ENCODE assay signal across 6 fruit fly cellular contexts in genomic region chr3R:26536747-26537221, dm6.
TF ChIP-seq lines count a peak whose summit lies in the region.

No protein-coding gene starts in this region.

- TF ChIP-seq CTCF in whole organism, embryonic (GFP tag; optimal IDR thresholded peaks at IDR 0.05; lab: Kevin White, UChicago), result no peak

TF ChIP-seq in whole organism, 6 proteins besides CTCF, POLR2A, EP300 and RAD21:
- TF ChIP-seq Dll (optimal IDR thresholded peaks at IDR 0.05; lab: Kevin White, UChicago) (peak; percentile 76), EcR (GFP tag; optimal IDR thresholded peaks at IDR 0.05; lab: Kevin White, UChicago) (no peak)

TF ChIP-seq in whole organism, adult, 20 proteins besides CTCF, POLR2A, EP300 and RAD21:
- TF ChIP-seq tj (GFP tag; optimal IDR thresholded peaks at IDR 0.05; lab: Kevin White, UChicago) (peak; percentile 22), Clk (GFP tag; optimal IDR thresholded peaks at IDR 0.05; lab: Kevin White, UChicago) (peak; percentile 11), CG11617 (GFP tag; optimal IDR thresholded peaks at IDR 0.05; lab: Kevin White, UChicago) (peak; percentile 33), Mnt (GFP tag; optimal IDR thresholded peaks at IDR 0.05; lab: Kevin White, UChicago) (no peak)
TF ChIP-seq in whole organism, adult: peak in this region for 3.

TF ChIP-seq in whole organism, embryonic, 481 proteins besides CTCF, POLR2A, EP300 and RAD21 (continues in another document):
- TF ChIP-seq esg (GFP tag; conservative IDR thresholded peaks at IDR 0.05; lab: Robert Waterston, UW), result no peak
- no peak for TF ChIP-seq oc (tag; optimal IDR thresholded peaks at IDR 0.05; lab: Kevin White, UChicago)
- peak; percentile 8 for TF ChIP-seq chn (GFP tag; optimal IDR thresholded peaks at IDR 0.05; lab: Kevin White, UChicago)
- no peak for TF ChIP-seq Dbx (GFP tag; IDR thresholded peaks at IDR 0.05; lab: Robert Waterston, UW)
- TF ChIP-seq CG18262 (tag; optimal IDR thresholded peaks at IDR 0.05; lab: Kevin White, UChicago), result peak; percentile 21
- no peak for TF ChIP-seq CG10654 (GFP tag; optimal IDR thresholded peaks at IDR 0.05; lab: Kevin White, UChicago)
- TF ChIP-seq CG13424 (tag; optimal IDR thresholded peaks at IDR 0.05; lab: Kevin White, UChicago), result no peak
- TF ChIP-seq CG7271 (tag; optimal IDR thresholded peaks at IDR 0.05; lab: Kevin White, UChicago), result no peak
- TF ChIP-seq CG17361 (GFP tag; IDR thresholded peaks at IDR 0.05; lab: Robert Waterston, UW), result peak; percentile 22; the same call in 1 of the 3 replicates
- TF ChIP-seq ranshi (GFP tag; IDR thresholded peaks at IDR 0.05; lab: Robert Waterston, UW), result no peak
- peak; percentile 30 for TF ChIP-seq Camta (GFP tag; optimal IDR thresholded peaks at IDR 0.05; lab: Kevin White, UChicago)
- no peak for TF ChIP-seq slp2 (GFP tag; optimal IDR thresholded peaks at IDR 0.05; lab: Kevin White, UChicago)
- TF ChIP-seq Bdp1 (GFP tag; optimal IDR thresholded peaks at IDR 0.05; lab: Kevin White, UChicago), result no peak
- TF ChIP-seq dimm (GFP tag; IDR thresholded peaks at IDR 0.05; lab: Robert Waterston, UW), result no peak
- no peak for TF ChIP-seq CG11247 (GFP tag; IDR thresholded peaks at IDR 0.05; lab: Robert Waterston, UW)
- no peak for TF ChIP-seq CG9797 (GFP tag; optimal IDR thresholded peaks at IDR 0.05; lab: Kevin White, UChicago)
- TF ChIP-seq Fer2 (tag; optimal IDR thresholded peaks at IDR 0.05; lab: Kevin White, UChicago), result no peak
- peak; percentile 8 for TF ChIP-seq CG33213 (GFP tag; optimal IDR thresholded peaks at IDR 0.05; lab: Kevin White, UChicago)
- no peak for TF ChIP-seq CG1529 (GFP tag; optimal IDR thresholded peaks at IDR 0.05; lab: Kevin White, UChicago)
- no peak for TF ChIP-seq Hmx (GFP tag; optimal IDR thresholded peaks at IDR 0.05; lab: Kevin White, UChicago)
- no peak for TF ChIP-seq Mad (GFP tag; optimal IDR thresholded peaks at IDR 0.05; lab: Kevin White, UChicago)
- peak; percentile 1 for TF ChIP-seq CG1792 (GFP tag; optimal IDR thresholded peaks at IDR 0.05; lab: Kevin White, UChicago)

TF ChIP-seq in whole organism, prepupa, 60 proteins besides CTCF, POLR2A, EP300 and RAD21 (continues in another document):
- TF ChIP-seq Sox15 (GFP tag; optimal IDR thresholded peaks at IDR 0.05; lab: Kevin White, UChicago) (peak; percentile 59), CG4318 (GFP tag; optimal IDR thresholded peaks at IDR 0.05; lab: Kevin White, UChicago) (peak; percentile 25), Ets21C (GFP tag; optimal IDR thresholded peaks at IDR 0.05; lab: Kevin White, UChicago) (peak; percentile 45), CG3032 (tag; optimal IDR thresholded peaks at IDR 0.05; lab: Kevin White, UChicago) (peak; percentile 52), CG7368 (GFP tag; optimal IDR thresholded peaks at IDR 0.05; lab: Kevin White, UChicago) (peak; percentile 47), salr (GFP tag; optimal IDR thresholded peaks at IDR 0.05; lab: Kevin White, UChicago) (peak; percentile 7 to 36), CG6276 (GFP tag; optimal IDR thresholded peaks at IDR 0.05; lab: Kevin White, UChicago) (peak; percentile 39), CG8319 (GFP tag; optimal IDR thresholded peaks at IDR 0.05; lab: Kevin White, UChicago) (peak; percentile 48), OdsH (GFP tag; optimal IDR thresholded peaks at IDR 0.05; lab: Kevin White, UChicago) (peak; percentile 62), CG31627 (GFP tag; optimal IDR thresholded peaks at IDR 0.05; lab: Kevin White, UChicago) (peak; percentile 82), dsx (GFP tag; optimal IDR thresholded peaks at IDR 0.05; lab: Kevin White, UChicago; ENCODE audit: poor library complexity, severe bottlenecking) (peak; percentile 28), esn (GFP tag; optimal IDR thresholded peaks at IDR 0.05; lab: Kevin White, UChicago) (peak; percentile 78), CG16779 (tag; optimal IDR thresholded peaks at IDR 0.05; lab: Kevin White, UChicago) (peak; percentile 37), CG15336 (GFP tag; IDR thresholded peaks at IDR 0.05; lab: Robert Waterston, UW) (peak; percentile 70), CG6854 (GFP tag; optimal IDR thresholded peaks at IDR 0.05; lab: Kevin White, UChicago) (no peak), CG10669 (GFP tag; optimal IDR thresholded peaks at IDR 0.05; lab: Kevin White, UChicago) (peak; percentile 59), topi (GFP tag; optimal IDR thresholded peaks at IDR 0.05; lab: Kevin White, UChicago) (peak; percentile 84), Gug (GFP tag; IDR thresholded peaks at IDR 0.05; lab: Robert Waterston, UW) (peak; percentile 38; the same call in 1 of the 2 replicates), CG10631 (GFP tag; optimal IDR thresholded peaks at IDR 0.05; lab: Kevin White, UChicago) (peak; percentile 57), ss (GFP tag; optimal IDR thresholded peaks at IDR 0.05; lab: Kevin White, UChicago) (peak in 1 of 2 experiments; percentile 45), acj6 (GFP tag; optimal IDR thresholded peaks at IDR 0.05; lab: Kevin White, UChicago) (peak; percentile 76)

TF ChIP-seq in whole organism, pupa, 21 proteins besides CTCF, POLR2A, EP300 and RAD21:
- TF ChIP-seq CG10348 (GFP tag; IDR thresholded peaks at IDR 0.05; lab: Robert Waterston, UW) (no peak), Ets98B (GFP tag; IDR thresholded peaks at IDR 0.05; lab: Robert Waterston, UW) (no peak), Snoo (tag; optimal IDR thresholded peaks at IDR 0.05; lab: Kevin White, UChicago) (peak; percentile 63), CG8159 (tag; optimal IDR thresholded peaks at IDR 0.05; lab: Kevin White, UChicago) (peak; percentile 58), CG9948 (tag; optimal IDR thresholded peaks at IDR 0.05; lab: Kevin White, UChicago) (peak; percentile 45), CG15710 (tag; optimal IDR thresholded peaks at IDR 0.05; lab: Kevin White, UChicago) (peak; percentile 38), gl (tag; optimal IDR thresholded peaks at IDR 0.05; lab: Kevin White, UChicago) (no peak), D1 (tag; optimal IDR thresholded peaks at IDR 0.05; lab: Kevin White, UChicago) (no peak), fd96Ca (GFP tag; IDR thresholded peaks at IDR 0.05; lab: Robert Waterston, UW) (peak; percentile 62; the same call in 1 of the 3 replicates), Pif1A (GFP tag; optimal IDR thresholded peaks at IDR 0.05; lab: Kevin White, UChicago) (peak; percentile 61), CG13204 (GFP tag; optimal IDR thresholded peaks at IDR 0.05; lab: Kevin White, UChicago) (no peak), CG8301 (tag; optimal IDR thresholded peaks at IDR 0.05; lab: Kevin White, UChicago) (peak; percentile 60), CG4496 (GFP tag; IDR thresholded peaks at IDR 0.05; lab: Robert Waterston, UW) (peak; percentile 45; the same call in 2 of the 3 replicates), CG14655 (GFP tag; optimal IDR thresholded peaks at IDR 0.05; lab: Kevin White, UChicago) (peak; percentile 73), EcR (GFP tag; optimal IDR thresholded peaks at IDR 0.05; lab: Kevin White, UChicago) (no peak), CG12605 (GFP tag; IDR thresholded peaks at IDR 0.05; lab: Robert Waterston, UW) (0 out of 2 replicates have a peak, but pooled peaks have one; percentile 24), CG17806 (tag; optimal IDR thresholded peaks at IDR 0.05; lab: Kevin White, UChicago) (peak; percentile 52), Pif1B (GFP tag; optimal IDR thresholded peaks at IDR 0.05; lab: Kevin White, UChicago) (peak; percentile 34), CG34367 (tag; optimal IDR thresholded peaks at IDR 0.05; lab: Kevin White, UChicago) (peak; percentile 40)

TF ChIP-seq in whole organism, wandering third instar larva, 38 proteins besides CTCF, POLR2A, EP300 and RAD21:
- TF ChIP-seq HLH106 (tag; optimal IDR thresholded peaks at IDR 0.05; lab: Kevin White, UChicago) (peak; percentile 59), Hnf4 (GFP tag; optimal IDR thresholded peaks at IDR 0.05; lab: Kevin White, UChicago) (peak; percentile 36), woc (GFP tag; optimal IDR thresholded peaks at IDR 0.05; lab: Kevin White, UChicago) (peak; percentile 10), Hr83 (GFP tag; optimal IDR thresholded peaks at IDR 0.05; lab: Kevin White, UChicago; ENCODE audit: poor library complexity, severe bottlenecking) (no peak), sage (GFP tag; optimal IDR thresholded peaks at IDR 0.05; lab: Kevin White, UChicago) (peak; percentile 39), fru (GFP tag; optimal IDR thresholded peaks at IDR 0.05; lab: Kevin White, UChicago) (peak; percentile 80), brk (GFP tag; optimal IDR thresholded peaks at IDR 0.05; lab: Kevin White, UChicago) (peak; percentile 32), pan (optimal IDR thresholded peaks at IDR 0.05; lab: Kevin White, UChicago) (no peak), Dfd (GFP tag; optimal IDR thresholded peaks at IDR 0.05; lab: Kevin White, UChicago) (no peak), N (GFP tag; optimal IDR thresholded peaks at IDR 0.05; lab: Kevin White, UChicago) (peak; percentile 36), foxo (GFP tag; optimal IDR thresholded peaks at IDR 0.05; lab: Kevin White, UChicago) (peak in 1 of 2 experiments; percentile 78), br (GFP tag; optimal IDR thresholded peaks at IDR 0.05; lab: Kevin White, UChicago) (peak; percentile 69), ey (GFP tag; optimal IDR thresholded peaks at IDR 0.05; lab: Kevin White, UChicago) (peak; percentile 52), Sp1 (GFP tag; optimal IDR thresholded peaks at IDR 0.05; lab: Kevin White, UChicago) (peak; percentile 40), Abd-B (GFP tag; optimal IDR thresholded peaks at IDR 0.05; lab: Kevin White, UChicago) (no peak), Myc (optimal IDR thresholded peaks at IDR 0.05; lab: Kevin White, UChicago) (no peak), h (GFP tag; optimal IDR thresholded peaks at IDR 0.05; lab: Kevin White, UChicago) (peak; percentile 65), CG32264 (GFP tag; optimal IDR thresholded peaks at IDR 0.05; lab: Kevin White, UChicago) (peak; percentile 19), dsf (GFP tag; optimal IDR thresholded peaks at IDR 0.05; lab: Kevin White, UChicago; ENCODE audit: borderline replicate concordance) (no peak), sv (GFP tag; optimal IDR thresholded peaks at IDR 0.05; lab: Kevin White, UChicago) (no peak), OdsH (GFP tag; optimal IDR thresholded peaks at IDR 0.05; lab: Kevin White, UChicago) (peak; percentile 66), CrebA (GFP tag; optimal IDR thresholded peaks at IDR 0.05; lab: Kevin White, UChicago; ENCODE audit: borderline replicate concordance) (no peak), Dif (GFP tag; optimal IDR thresholded peaks at IDR 0.05; lab: Kevin White, UChicago; ENCODE audit: partially characterized antibody) (peak; percentile 66), dmrt93B (GFP tag; optimal IDR thresholded peaks at IDR 0.05; lab: Kevin White, UChicago) (peak; percentile 32), dl (GFP tag; optimal IDR thresholded peaks at IDR 0.05; lab: Kevin White, UChicago; ENCODE audit: insufficient read depth in 1 of 2, partially characterized antibody in 2 of 2) (peak in 1 of 2 experiments; percentile 72), GATAd (GFP tag; optimal IDR thresholded peaks at IDR 0.05; lab: Kevin White, UChicago) (no peak), psq (GFP tag; optimal IDR thresholded peaks at IDR 0.05; lab: Kevin White, UChicago) (peak; percentile 73), rgr (GFP tag; optimal IDR thresholded peaks at IDR 0.05; lab: Kevin White, UChicago) (peak; percentile 58)
